Worm (Caenorhabditis elegans) whole organism, mixed stage, embryonic: ENCODE results near the gene F26F2.11.

Experiments
- M03D4.4 ChIP-seq: sonication (generic microtip); optimal IDR thresholded peaks from 2 replicates; lab custom pipeline; 2017; ENCODE audit warnings: mild to moderate bottlenecking, missing genetic modification characterization, missing compliant biosample characterization
- blmp-1 ChIP-seq: fragments of 150-350 bp; optimal IDR thresholded peaks from 2 replicates; lab custom pipeline; 2014; ENCODE audit warnings: missing biosample characterization, missing genetic modification characterization
- ceh-43 ChIP-seq: fragments of 200-800 bp; sonication (Bioruptor generic); optimal IDR thresholded peaks from 2 replicates; lab custom pipeline; 2018; ENCODE audit warnings: mild to moderate bottlenecking, missing genetic modification characterization, moderate library complexity, missing compliant biosample characterization
- ceh-83 ChIP-seq: fragments of 200-800 bp; sonication (Bioruptor generic); optimal IDR thresholded peaks from 2 replicates; lab custom pipeline; 2018; ENCODE audit warnings: mild to moderate bottlenecking, missing genetic modification characterization, missing compliant biosample characterization
- ces-1 ChIP-seq: fragments of 150-350 bp; optimal IDR thresholded peaks from 2 replicates; lab custom pipeline; 2014; ENCODE audit warnings: missing biosample characterization, missing genetic modification reagents, missing genetic modification characterization
- cnd-1 ChIP-seq: fragments of 200-800 bp; sonication (Bioruptor generic); optimal IDR thresholded peaks from 2 replicates; lab custom pipeline; 2018; ENCODE audit warnings: mild to moderate bottlenecking, missing genetic modification characterization, missing compliant biosample characterization
- drap-1 ChIP-seq: fragments of 200-800 bp; sonication (Bioruptor generic); optimal IDR thresholded peaks from 3 replicates; lab custom pipeline; 2018; ENCODE audit warnings: mild to moderate bottlenecking, missing genetic modification characterization, missing compliant biosample characterization
- elt-1 ChIP-seq: sonication (generic microtip); optimal IDR thresholded peaks from 2 replicates; lab custom pipeline; 2017; ENCODE audit warnings: missing genetic modification characterization, mild to moderate bottlenecking, missing compliant biosample characterization, antibody characterized with exemption, moderate library complexity, borderline replicate concordance; ENCODE audit not compliant: insufficient read depth
- elt-3 ChIP-seq: fragments of 150-350 bp; optimal IDR thresholded peaks from 2 replicates; lab custom pipeline; 2014; ENCODE audit warnings: missing biosample characterization, missing genetic modification characterization
- flh-1 ChIP-seq: fragments of 200-800 bp; sonication (Bioruptor generic); optimal IDR thresholded peaks from 2 replicates; lab custom pipeline; 2018; ENCODE audit warnings: mild to moderate bottlenecking, missing genetic modification characterization, moderate library complexity, missing compliant biosample characterization
- ham-2 ChIP-seq: fragments of 200-800 bp; sonication (Bioruptor generic); optimal IDR thresholded peaks from 2 replicates; lab custom pipeline; 2018; ENCODE audit warnings: mild to moderate bottlenecking, missing genetic modification characterization, missing compliant biosample characterization
- hlh-1 ChIP-seq: fragments of 150-350 bp; optimal IDR thresholded peaks from 2 replicates; lab custom pipeline; 2014; ENCODE audit warnings: missing biosample characterization, missing genetic modification reagents, missing genetic modification characterization
- lin-13 ChIP-seq: fragments of 150-350 bp; optimal IDR thresholded peaks from 2 replicates; lab custom pipeline; 2014; ENCODE audit warnings: missing biosample characterization, missing genetic modification characterization
- lin-32 ChIP-seq: fragments of 200-800 bp; sonication (Bioruptor generic); optimal IDR thresholded peaks from 2 replicates; lab custom pipeline; 2018; ENCODE audit warnings: mild to moderate bottlenecking, missing genetic modification characterization, missing compliant biosample characterization
- lsy-2 ChIP-seq: fragments of 150-350 bp; optimal IDR thresholded peaks from 2 replicates; lab custom pipeline; 2014; ENCODE audit warnings: missing biosample characterization, missing genetic modification characterization
- mab-5 ChIP-seq: fragments of 150-350 bp; optimal IDR thresholded peaks from 2 replicates; lab custom pipeline; 2014; ENCODE audit warnings: missing biosample characterization, missing genetic modification characterization
- mep-1 ChIP-seq: fragments of 150-350 bp; optimal IDR thresholded peaks from 2 replicates; lab custom pipeline; 2017; ENCODE audit warnings: missing biosample characterization, missing genetic modification reagents, missing genetic modification characterization, inconsistent platforms
- mls-2 ChIP-seq: sonication (generic microtip); optimal IDR thresholded peaks from 2 replicates; lab custom pipeline; 2016; ENCODE audit warnings: mild to moderate bottlenecking, missing genetic modification characterization, moderate library complexity, missing compliant biosample characterization
- nhr-12 ChIP-seq: fragments of 150-350 bp; optimal IDR thresholded peaks from 2 replicates; lab custom pipeline; 2014; ENCODE audit warnings: missing biosample characterization, missing genetic modification characterization
- nhr-2 ChIP-seq: fragments of 150-350 bp; optimal IDR thresholded peaks from 2 replicates; lab custom pipeline; 2014; ENCODE audit warnings: missing biosample characterization, missing genetic modification characterization
- nhr-237 ChIP-seq: fragments of 150-350 bp; optimal IDR thresholded peaks from 2 replicates; lab custom pipeline; 2014; ENCODE audit warnings: missing biosample characterization, missing genetic modification characterization
- nhr-28 ChIP-seq: fragments of 150-350 bp; optimal IDR thresholded peaks from 2 replicates; lab custom pipeline; 2014; ENCODE audit warnings: missing biosample characterization, missing genetic modification characterization
- nhr-76 ChIP-seq: sonication (generic microtip); optimal IDR thresholded peaks from 2 replicates; lab custom pipeline; 2017; ENCODE audit warnings: missing biosample characterization, missing genetic modification characterization
- pha-4 ChIP-seq: fragments of 150-350 bp; optimal IDR thresholded peaks from 2 replicates; lab custom pipeline; 2018; ENCODE audit warnings: missing biosample characterization, missing genetic modification reagents, missing genetic modification characterization
- sem-2 ChIP-seq: fragments of 200-800 bp; sonication (Bioruptor generic); optimal IDR thresholded peaks from 2 replicates; lab custom pipeline; 2018; ENCODE audit warnings: mild to moderate bottlenecking, missing genetic modification characterization, missing compliant biosample characterization
- snpc-4 ChIP-seq: fragments of 150-350 bp; optimal IDR thresholded peaks from 2 replicates; lab custom pipeline; 2014; ENCODE audit warnings: missing biosample characterization, missing genetic modification characterization
- sptf-1 ChIP-seq: sonication (generic microtip); optimal IDR thresholded peaks from 2 replicates; lab custom pipeline; 2017; ENCODE audit warnings: mild to moderate bottlenecking, missing genetic modification characterization, moderate library complexity, missing compliant biosample characterization
- tbx-8 ChIP-seq: fragments of 200-800 bp; sonication (Bioruptor generic); optimal IDR thresholded peaks from 2 replicates; lab custom pipeline; 2018; ENCODE audit warnings: mild to moderate bottlenecking, missing genetic modification characterization, moderate library complexity, missing compliant biosample characterization
- unc-120 ChIP-seq: sonication (generic microtip); optimal IDR thresholded peaks from 2 replicates; lab custom pipeline; 2017; ENCODE audit warnings: missing genetic modification characterization, missing compliant biosample characterization; ENCODE audit not compliant: poor library complexity, severe bottlenecking
- unc-62 ChIP-seq: fragments of 150-350 bp; optimal IDR thresholded peaks from 2 replicates; lab custom pipeline; 2014; ENCODE audit warnings: missing biosample characterization, missing genetic modification reagents, missing genetic modification characterization
- zip-8 ChIP-seq: fragments of 150-350 bp; optimal IDR thresholded peaks from 2 replicates; lab custom pipeline; 2014; ENCODE audit warnings: missing biosample characterization, missing genetic modification characterization
- ztf-11 ChIP-seq: fragments of 150-350 bp; optimal IDR thresholded peaks from 2 replicates; lab custom pipeline; 2014; ENCODE audit warnings: missing biosample characterization, missing genetic modification characterization

F26F2.11 gene

DNA sequence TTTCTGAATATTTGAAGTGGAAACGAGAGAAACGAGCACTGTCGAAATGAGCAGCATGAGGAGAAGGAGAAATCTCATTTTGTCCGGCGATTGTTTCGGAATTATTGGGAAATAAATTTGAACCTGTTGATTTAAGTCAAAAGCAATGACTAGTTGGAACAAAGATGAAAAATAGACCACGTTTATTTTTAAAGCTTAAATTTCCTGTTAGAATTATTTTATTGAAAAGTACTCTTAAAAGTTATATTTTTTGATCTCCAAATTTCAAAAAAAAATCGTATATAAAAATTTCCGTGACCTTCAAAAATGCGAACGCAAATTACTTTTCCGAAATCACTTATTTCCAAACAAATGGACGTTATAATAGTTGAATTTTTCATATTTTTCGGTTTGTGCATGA, at the start of gene F26F2.11:
TSS of gene F26F2.11 (minus strand) at position 101 of the 400 bp plus-strand sequence.
- no peak for TF ChIP-seq zip-8
- no peak for TF ChIP-seq flh-1 (GFP tag; lab: Kevin White, UChicago)
- no peak for TF ChIP-seq sptf-1 (tag; lab: Kevin White, UChicago)
- TF ChIP-seq elt-3 (tag; lab: Kevin White, UChicago), result no peak
- TF ChIP-seq nhr-237 (tag; lab: Kevin White, UChicago), result no peak
- TF ChIP-seq elt-1, result no peak
- no peak for TF ChIP-seq ceh-43 (GFP tag; lab: Kevin White, UChicago)
- TF ChIP-seq blmp-1 (tag; lab: Kevin White, UChicago), result no peak
- TF ChIP-seq lin-32 (GFP tag; lab: Kevin White, UChicago), result no peak
- TF ChIP-seq drap-1 (GFP tag; lab: Kevin White, UChicago), result no peak
- no peak for TF ChIP-seq cnd-1 (tag; lab: Kevin White, UChicago)
- TF ChIP-seq mep-1 (tag; lab: Kevin White, UChicago), result no peak
- TF ChIP-seq nhr-76 (tag; lab: Kevin White, UChicago), result no peak
- TF ChIP-seq sem-2 (GFP tag; lab: Kevin White, UChicago), result no peak
- no peak for TF ChIP-seq mls-2 (tag; lab: Kevin White, UChicago)
- no peak for TF ChIP-seq tbx-8
- no peak for TF ChIP-seq ztf-11 (tag; lab: Kevin White, UChicago)
- TF ChIP-seq mab-5 (tag; lab: Kevin White, UChicago), result no peak

DNA sequence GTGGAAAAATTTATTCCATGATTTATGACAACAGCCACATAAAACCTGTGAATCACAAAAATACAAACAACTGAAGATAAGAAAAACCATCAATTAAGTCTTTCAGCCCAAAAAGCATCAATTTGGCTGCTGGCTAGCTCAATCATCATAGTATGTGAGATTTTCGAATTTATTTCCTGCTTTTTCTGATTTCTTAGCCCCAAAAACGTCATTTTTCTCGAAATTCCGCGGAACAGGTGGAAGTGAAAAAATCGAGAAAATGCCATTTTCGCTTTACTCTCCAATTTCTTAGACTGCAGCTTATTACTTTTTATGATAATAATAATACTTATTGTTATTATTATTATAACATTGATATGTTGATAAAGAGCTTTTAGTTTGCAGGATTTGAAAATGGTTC, 46.3 kb upstream of the F26F2.11 start, which contains the start of gene srxa-15:
TSS of gene srxa-15 (plus strand) at position 301 of the 400 bp plus-strand sequence.
- no peak for TF ChIP-seq snpc-4 (tag; lab: Kevin White, UChicago)
- no peak for TF ChIP-seq flh-1 (GFP tag; lab: Kevin White, UChicago)
- no peak for TF ChIP-seq lin-13 (tag; lab: Kevin White, UChicago)
- TF ChIP-seq ztf-11 (tag; lab: Kevin White, UChicago), result no peak
- no peak for TF ChIP-seq elt-3 (tag; lab: Kevin White, UChicago)
- TF ChIP-seq ces-1 (GFP tag; lab: Kevin White, UChicago), result no peak
- no peak for TF ChIP-seq unc-120 (tag; lab: Kevin White, UChicago)
- TF ChIP-seq sem-2 (GFP tag; lab: Kevin White, UChicago), result no peak
- TF ChIP-seq pha-4, result no peak
- no peak for TF ChIP-seq hlh-1
- no peak for TF ChIP-seq ham-2 (GFP tag; lab: Kevin White, UChicago)
- TF ChIP-seq cnd-1 (tag; lab: Kevin White, UChicago), result no peak
- TF ChIP-seq mls-2 (tag; lab: Kevin White, UChicago), result no peak

DNA sequence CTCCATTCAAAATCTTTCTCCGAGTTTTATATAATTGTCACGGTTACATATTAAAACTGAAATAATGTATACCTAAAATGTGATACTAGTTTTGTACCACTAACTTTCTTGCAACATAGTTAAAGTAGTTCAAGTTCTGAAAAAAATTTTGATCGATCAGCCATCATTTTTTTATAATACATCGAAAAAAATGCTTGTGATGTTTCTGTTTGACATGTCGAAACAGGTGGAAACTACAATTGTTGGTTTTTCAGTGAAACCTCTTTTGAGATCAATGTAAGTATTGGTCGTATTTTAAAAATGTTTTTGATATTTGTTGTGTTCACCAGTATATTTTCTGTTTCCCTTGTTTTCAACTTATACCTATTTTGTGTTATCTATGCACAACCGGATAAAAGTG, 43.7 kb upstream of the F26F2.11 start, which contains the start of gene srxa-14:
TSS of gene srxa-14 (plus strand) at position 301 of the 400 bp plus-strand sequence.
- TF ChIP-seq lin-32 (GFP tag; lab: Kevin White, UChicago), result no peak
- no peak for TF ChIP-seq nhr-76 (tag; lab: Kevin White, UChicago)

DNA sequence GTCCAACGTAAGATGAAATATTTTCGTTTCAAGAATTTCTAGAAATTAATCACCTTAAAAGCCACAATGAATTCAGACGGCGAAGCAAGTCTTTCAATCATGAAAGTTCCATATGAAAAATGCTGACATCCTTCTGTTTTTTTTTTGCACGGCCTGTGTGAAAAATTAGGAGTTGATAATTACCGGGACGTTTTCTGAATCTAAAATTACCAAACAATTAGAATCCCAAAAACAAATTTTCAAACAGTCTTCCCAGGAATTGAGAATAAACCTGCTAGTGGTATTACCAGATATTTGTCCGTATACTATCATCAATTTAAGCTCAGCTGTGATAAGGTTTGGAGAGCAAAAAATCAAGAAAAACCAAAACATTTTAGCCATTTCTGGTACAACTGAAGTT, 42.8 kb upstream of the F26F2.11 start, which contains the start of gene Y44A6B.3:
TSS of gene Y44A6B.3 (minus strand) at position 101 of the 400 bp plus-strand sequence.
- TF ChIP-seq pha-4, result no peak

DNA sequence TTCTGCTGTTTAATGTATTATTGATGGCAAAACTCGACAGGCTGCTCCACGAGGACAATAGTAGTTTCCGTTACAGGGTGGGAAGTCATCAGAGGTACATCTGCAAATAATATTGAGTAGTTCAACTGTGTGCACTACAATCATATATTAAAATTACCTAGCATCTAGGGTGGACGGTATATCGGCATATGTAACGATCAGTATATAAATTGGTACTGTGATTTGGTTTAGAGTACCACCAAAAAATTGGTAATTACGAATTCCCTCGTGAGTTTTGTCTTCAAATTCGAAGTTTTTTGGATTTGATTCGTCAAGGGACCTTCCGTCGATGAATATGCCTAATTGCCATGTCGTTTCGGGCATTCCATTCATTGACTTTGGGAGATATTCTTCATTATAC, 41.3 kb upstream of the F26F2.11 start, which contains the start of gene ttr-13:
TSS of gene ttr-13 (minus strand) at position 101 of the 400 bp plus-strand sequence.
- TF ChIP-seq lsy-2 (tag; lab: Kevin White, UChicago) (no peak), snpc-4 (tag; lab: Kevin White, UChicago) (no peak), ceh-83 (no peak), mab-5 (tag; lab: Kevin White, UChicago) (no peak), nhr-2 (tag; lab: Kevin White, UChicago) (no peak), mep-1 (tag; lab: Kevin White, UChicago) (no peak), unc-120 (tag; lab: Kevin White, UChicago) (no peak), lin-13 (tag; lab: Kevin White, UChicago) (no peak), nhr-28 (no peak), ham-2 (GFP tag; lab: Kevin White, UChicago) (no peak), hlh-1 (no peak), sem-2 (GFP tag; lab: Kevin White, UChicago) (no peak), M03D4.4 (tag; lab: Kevin White, UChicago) (no peak), ztf-11 (tag; lab: Kevin White, UChicago) (no peak), mls-2 (tag; lab: Kevin White, UChicago) (no peak), sptf-1 (tag; lab: Kevin White, UChicago) (no peak), nhr-12 (no peak), unc-62 (GFP tag; lab: Kevin White, UChicago) (no peak), elt-3 (tag; lab: Kevin White, UChicago) (no peak), ces-1 (GFP tag; lab: Kevin White, UChicago) (no peak)
